Fruit fly (Drosophila melanogaster): ENCODE measurements around the gene Thor.

Gene Thor

DNA sequence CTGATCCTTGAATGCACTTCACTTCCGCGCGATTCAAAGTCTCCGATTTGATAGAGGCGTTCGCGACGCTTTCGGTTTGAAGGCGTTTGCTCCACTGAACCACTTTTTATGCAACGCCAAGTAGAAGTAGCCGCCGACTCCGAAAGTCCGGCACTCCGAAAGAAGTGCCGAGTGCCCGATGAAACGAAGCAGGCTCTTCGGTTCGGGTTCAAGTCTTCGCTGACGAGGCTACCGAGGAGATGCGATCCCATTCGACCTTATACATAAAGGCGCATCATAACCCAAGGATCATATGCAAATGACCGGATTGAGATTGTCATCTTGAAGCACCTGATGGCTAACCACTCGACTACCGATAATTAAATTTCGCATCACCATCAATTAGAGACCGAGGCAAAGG lies 12.7 kb downstream of the Thor start, which contains the start of gene CG15414:
TSS of gene CG15414 (minus strand) at position 101 of the 400 bp plus-strand sequence.
- TF ChIP-seq toe (GFP tag; optimal IDR thresholded peaks at IDR 0.05) (no peak), Crg-1 (GFP tag; optimal IDR thresholded peaks at IDR 0.05) (no peak), ovo (GFP tag; optimal IDR thresholded peaks at IDR 0.05) (no peak), CG1620 (GFP tag; optimal IDR thresholded peaks at IDR 0.05) (no peak), Clk (GFP tag; optimal IDR thresholded peaks at IDR 0.05) (no peak), cic (GFP tag; optimal IDR thresholded peaks at IDR 0.05) (no peak), CG7101 (tag; optimal IDR thresholded peaks at IDR 0.05) (no peak), CG12768 (GFP tag; optimal IDR thresholded peaks at IDR 0.05) (no peak), Mnt (GFP tag; optimal IDR thresholded peaks at IDR 0.05) (no peak), CG33017 (tag; optimal IDR thresholded peaks at IDR 0.05) (no peak)

DNA sequence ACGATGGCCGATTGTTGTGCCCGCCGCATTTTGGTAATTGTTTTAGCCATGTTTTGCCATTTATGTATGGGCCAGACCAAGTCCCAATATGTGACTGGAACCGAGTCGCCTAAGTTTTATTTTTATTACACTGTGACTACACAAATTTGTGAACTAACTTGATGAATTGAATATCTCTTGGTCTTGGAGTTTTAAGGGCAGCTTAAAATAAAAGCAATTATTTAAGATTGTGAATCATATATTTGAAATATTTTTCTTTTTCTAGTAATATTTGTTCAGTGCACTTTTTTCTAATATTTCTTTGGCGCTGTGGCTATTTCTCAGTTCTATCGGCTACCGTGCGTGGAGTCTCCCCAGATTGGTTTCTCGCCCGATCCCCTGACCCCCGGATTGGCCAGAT lies 15.2 kb downstream of the Thor start:
- no peak for TF ChIP-seq CG1620 (GFP tag; optimal IDR thresholded peaks at IDR 0.05)
- TF ChIP-seq CG11617 (GFP tag; optimal IDR thresholded peaks at IDR 0.05) = no peak
- TF ChIP-seq CG33017 (tag; optimal IDR thresholded peaks at IDR 0.05) = no peak
- no peak for TF ChIP-seq ovo (GFP tag; optimal IDR thresholded peaks at IDR 0.05)
- TF ChIP-seq cic (GFP tag; optimal IDR thresholded peaks at IDR 0.05) = no peak
- no peak for TF ChIP-seq CG7045 (GFP tag; optimal IDR thresholded peaks at IDR 0.05)
- TF ChIP-seq CG5204 (GFP tag; optimal IDR thresholded peaks at IDR 0.05) = no peak
- no peak for TF ChIP-seq CG12768 (GFP tag; optimal IDR thresholded peaks at IDR 0.05)
- TF ChIP-seq bab1 (GFP tag; optimal IDR thresholded peaks at IDR 0.05) = no peak
- TF ChIP-seq Hr96 (GFP tag; optimal IDR thresholded peaks at IDR 0.05) = no peak
- no peak for TF ChIP-seq cnc (optimal IDR thresholded peaks at IDR 0.05)
- TF ChIP-seq tj (GFP tag; optimal IDR thresholded peaks at IDR 0.05) = no peak
- no peak for TF ChIP-seq Mnt (GFP tag; optimal IDR thresholded peaks at IDR 0.05)
- TF ChIP-seq kay (GFP tag; ENCODE audit: borderline replicate concordance) = no peak
- no peak for TF ChIP-seq pad (GFP tag; optimal IDR thresholded peaks at IDR 0.05)
- TF ChIP-seq toe (GFP tag; optimal IDR thresholded peaks at IDR 0.05) = no peak
- TF ChIP-seq Crg-1 (GFP tag; optimal IDR thresholded peaks at IDR 0.05) = no peak
- TF ChIP-seq CG7101 (tag; optimal IDR thresholded peaks at IDR 0.05) = no peak

DNA sequence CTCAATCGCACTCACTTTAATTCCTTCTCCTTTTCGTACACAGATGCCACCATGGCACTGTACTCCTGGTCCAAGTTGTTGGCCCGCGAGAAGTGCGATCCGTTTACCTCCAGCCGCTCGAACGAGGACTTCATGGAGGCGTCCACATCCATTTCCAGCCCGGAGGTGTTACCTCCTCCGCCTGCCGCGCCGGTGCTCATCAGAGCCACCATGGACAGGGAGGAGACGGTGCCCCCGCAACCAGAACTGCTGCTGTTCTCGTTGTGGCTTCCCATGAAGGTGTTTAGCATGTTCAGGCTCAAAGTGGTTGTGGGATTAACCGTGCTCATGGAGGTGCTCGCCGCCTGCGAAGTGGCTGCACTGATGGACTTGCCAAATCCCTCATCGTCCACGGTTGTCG lies 17.2 kb downstream of the Thor start:
- TF ChIP-seq ovo (GFP tag; optimal IDR thresholded peaks at IDR 0.05) (no peak), Clk (GFP tag; optimal IDR thresholded peaks at IDR 0.05) (no peak), CG11617 (GFP tag; optimal IDR thresholded peaks at IDR 0.05) (no peak), CG5204 (GFP tag; optimal IDR thresholded peaks at IDR 0.05) (no peak), Mnt (GFP tag; optimal IDR thresholded peaks at IDR 0.05) (no peak), CG1620 (GFP tag; optimal IDR thresholded peaks at IDR 0.05) (no peak), CG14711 (tag; optimal IDR thresholded peaks at IDR 0.05) (no peak)

DNA sequence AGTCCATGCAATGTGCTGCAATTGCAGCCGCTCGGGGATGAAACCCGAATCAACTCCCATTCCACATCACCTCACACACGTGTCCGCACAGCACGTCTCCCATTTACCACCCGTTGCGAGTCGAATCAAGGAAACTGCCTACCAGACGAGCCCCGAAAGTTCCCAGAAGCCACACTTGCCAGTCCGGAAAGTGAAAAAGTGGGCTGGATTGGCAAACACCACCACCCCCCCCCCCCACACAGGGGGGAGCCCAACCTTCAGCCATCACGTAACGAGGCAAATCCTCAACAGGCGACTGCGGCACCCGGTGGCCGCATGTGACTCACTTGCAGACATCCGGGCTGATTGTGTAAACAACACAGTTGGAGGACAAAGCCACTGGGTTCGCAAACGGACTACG lies 26.6 kb downstream of the Thor start:
- no peak for TF ChIP-seq Hr96 (GFP tag; optimal IDR thresholded peaks at IDR 0.05)
- no peak for TF ChIP-seq CG1620 (GFP tag; optimal IDR thresholded peaks at IDR 0.05)
- no peak for TF ChIP-seq cnc (optimal IDR thresholded peaks at IDR 0.05)
- no peak for TF ChIP-seq toe (GFP tag; optimal IDR thresholded peaks at IDR 0.05)
- no peak for TF ChIP-seq CG7045 (GFP tag; optimal IDR thresholded peaks at IDR 0.05)
- peak; percentile 2 for TF ChIP-seq Clk (GFP tag; optimal IDR thresholded peaks at IDR 0.05)
- TF ChIP-seq ovo (GFP tag; optimal IDR thresholded peaks at IDR 0.05) = no peak
- TF ChIP-seq pad (GFP tag; optimal IDR thresholded peaks at IDR 0.05) = no peak

DNA sequence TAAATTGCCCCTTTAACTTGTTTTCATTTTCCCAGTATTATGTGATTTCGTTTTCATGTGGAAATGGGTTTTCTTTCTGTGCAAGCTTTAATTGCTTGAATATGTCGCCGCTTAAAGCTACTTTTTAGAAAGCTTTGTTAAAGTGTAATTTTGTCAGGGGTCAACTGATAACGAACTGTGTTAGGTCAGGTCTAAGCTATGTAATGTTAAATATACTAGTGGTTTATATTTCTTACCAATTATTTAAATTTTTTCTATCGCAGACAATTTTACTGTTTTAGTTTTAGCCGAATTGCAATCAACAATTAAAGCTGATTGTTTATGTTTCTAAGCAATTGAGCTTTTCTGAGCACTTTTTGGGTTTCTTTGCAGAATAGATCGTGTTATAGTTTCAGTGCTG lies 28.1 kb downstream of the Thor start:
- TF ChIP-seq CG33017 (tag; optimal IDR thresholded peaks at IDR 0.05) (no peak), Mnt (GFP tag; optimal IDR thresholded peaks at IDR 0.05) (no peak), kay (GFP tag; ENCODE audit: borderline replicate concordance) (peak; percentile 82)

DNA sequence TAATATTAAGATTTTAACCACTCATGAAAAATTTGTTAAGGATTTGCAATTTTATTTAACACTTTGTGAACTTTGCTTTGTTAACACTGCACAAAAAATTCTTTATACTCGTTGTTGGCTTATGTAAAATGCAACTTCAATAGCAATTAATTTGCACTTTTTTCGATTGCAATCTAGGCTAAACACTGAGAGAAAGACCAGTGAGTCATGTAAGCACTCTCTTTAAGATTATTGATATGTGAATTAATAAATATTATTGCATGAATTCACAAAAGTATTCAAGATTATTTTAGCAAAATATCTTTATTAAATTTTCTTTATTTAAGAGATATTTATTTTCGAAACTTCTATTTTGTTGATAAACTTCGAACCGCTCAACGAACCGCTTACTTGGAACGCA lies 28.6 kb downstream of the Thor start:
- TF ChIP-seq tj (GFP tag; optimal IDR thresholded peaks at IDR 0.05) (peak; percentile 69), bab1 (GFP tag; optimal IDR thresholded peaks at IDR 0.05) (no peak), kay (GFP tag; ENCODE audit: borderline replicate concordance) (peak; percentile 32), CG14711 (tag; optimal IDR thresholded peaks at IDR 0.05) (peak; percentile 12), Crg-1 (GFP tag; optimal IDR thresholded peaks at IDR 0.05) (no peak), pad (GFP tag; optimal IDR thresholded peaks at IDR 0.05) (no peak), Mnt (GFP tag; optimal IDR thresholded peaks at IDR 0.05) (no peak), CG11617 (GFP tag; optimal IDR thresholded peaks at IDR 0.05) (no peak), CG12768 (GFP tag; optimal IDR thresholded peaks at IDR 0.05) (no peak)

DNA sequence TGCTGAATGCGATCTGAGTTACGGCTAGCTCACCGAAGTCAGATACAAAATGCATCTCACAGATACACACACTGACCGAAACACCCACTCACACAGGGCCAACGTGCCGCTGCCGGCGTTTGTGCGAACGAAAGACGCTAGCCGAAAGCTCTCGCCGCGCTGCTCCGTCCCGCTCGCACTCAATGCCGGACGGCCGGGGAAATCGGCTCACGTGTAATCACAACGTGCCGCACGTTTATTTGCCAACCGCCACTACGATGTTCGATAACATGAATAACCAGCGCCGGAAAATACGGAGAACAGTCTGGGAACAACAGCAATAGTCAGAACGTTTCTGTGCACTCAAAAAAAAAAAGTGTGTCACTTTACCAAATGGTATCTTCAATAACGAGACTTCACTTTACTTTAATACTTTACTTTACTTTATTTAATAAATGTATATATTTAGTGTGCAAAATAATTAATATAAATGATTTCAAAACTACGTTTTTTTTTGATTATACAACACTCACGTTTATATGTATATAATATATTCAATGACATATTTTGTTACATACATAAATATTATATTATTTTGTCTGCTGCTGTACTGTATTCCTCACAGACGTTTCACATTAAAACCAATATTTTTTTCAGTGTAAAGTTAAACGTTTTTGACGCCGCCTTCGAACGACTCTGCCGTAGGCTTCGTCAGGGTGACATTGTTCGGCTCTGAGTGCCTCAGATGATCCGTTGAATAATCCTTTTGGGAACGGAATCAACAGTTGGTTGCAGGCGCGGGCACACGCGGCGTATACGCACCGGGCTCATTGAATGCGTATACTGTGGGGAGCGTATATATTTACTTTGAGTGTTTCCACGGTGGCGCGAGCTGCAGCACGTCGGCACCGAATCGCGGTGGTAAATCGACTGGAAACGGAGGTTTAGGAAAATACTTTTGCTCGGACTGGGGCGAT lies 29.3 kb downstream of the Thor start, which contains the start of gene tim:
TSS of gene tim (minus strand) at position 911 of the 956 bp plus-strand sequence.
- TF ChIP-seq cic (GFP tag; optimal IDR thresholded peaks at IDR 0.05) (peak; percentile 92), pad (GFP tag; optimal IDR thresholded peaks at IDR 0.05) (peak; percentile 72), tj (GFP tag; optimal IDR thresholded peaks at IDR 0.05) (peak; percentile 52), Clk (GFP tag; optimal IDR thresholded peaks at IDR 0.05) (peak; percentile 98), kay (GFP tag; ENCODE audit: borderline replicate concordance) (peak; percentile 43), CG7045 (GFP tag; optimal IDR thresholded peaks at IDR 0.05) (peak; percentile 90), CG14711 (tag; optimal IDR thresholded peaks at IDR 0.05) (peak; percentile 77), CG12768 (GFP tag; optimal IDR thresholded peaks at IDR 0.05) (peak; percentile 68), CG7101 (tag; optimal IDR thresholded peaks at IDR 0.05) (peak; percentile 94), toe (GFP tag; optimal IDR thresholded peaks at IDR 0.05) (peak; percentile 36), CG33017 (tag; optimal IDR thresholded peaks at IDR 0.05) (peak; percentile 94), Crg-1 (GFP tag; optimal IDR thresholded peaks at IDR 0.05) (peak; percentile 3), Mnt (GFP tag; optimal IDR thresholded peaks at IDR 0.05) (peak; percentile 89), bab1 (GFP tag; optimal IDR thresholded peaks at IDR 0.05) (peak; percentile 62), CG5204 (GFP tag; optimal IDR thresholded peaks at IDR 0.05) (peak; percentile 13), ovo (GFP tag; optimal IDR thresholded peaks at IDR 0.05) (peak; percentile 59), CG1620 (GFP tag; optimal IDR thresholded peaks at IDR 0.05) (no peak), Hr96 (GFP tag; optimal IDR thresholded peaks at IDR 0.05) (peak; percentile 1), CG11617 (GFP tag; optimal IDR thresholded peaks at IDR 0.05) (peak; percentile 95), cnc (optimal IDR thresholded peaks at IDR 0.05) (no peak)
